Worm (Caenorhabditis elegans) whole organism, L1 larva: ENCODE measurements around the gene R02E12.5.

Experiments
- C34B4.2 ChIP-seq: sonication (generic microtip); optimal IDR thresholded peaks from 2 replicates; lab custom pipeline; 2017; ENCODE audit warnings: mild to moderate bottlenecking, missing genetic modification characterization, missing compliant biosample characterization
- ama-1 ChIP-seq: fragments of 150-350 bp; optimal IDR thresholded peaks from 2 replicates; lab custom pipeline; 2014
- efl-1 ChIP-seq, 4 experiments: fragments of 150-350 bp; optimal IDR thresholded peaks in 3 of 4; peaks in 1 of 4; 1 replicate in 1 of 4; 2 replicates in 3 of 4; lab custom pipeline; 2014; ENCODE audit warnings: missing biosample characterization in 2 of 4, missing genetic modification characterization in 2 of 4, missing genetic modification reagents in 2 of 4
- elt-3 ChIP-seq, 6 experiments: fragments of 150-350 bp in 1 of 6; sonication (generic microtip); optimal IDR thresholded peaks; 2 replicates each; lab custom pipeline; 2017 to 2018; ENCODE audit warnings: missing biosample characterization in 6 of 6, missing genetic modification characterization in 6 of 6, inconsistent platforms in 1 of 6
- lin-39 ChIP-seq: fragments of 150-350 bp; optimal IDR thresholded peaks from 2 replicates; lab custom pipeline; 2014; ENCODE audit warnings: missing biosample characterization, missing genetic modification reagents, missing genetic modification characterization
- nhr-77 ChIP-seq: fragments of 150-350 bp; optimal IDR thresholded peaks from 2 replicates; lab custom pipeline; 2014; ENCODE audit warnings: missing biosample characterization, missing genetic modification characterization
- snpc-4 ChIP-seq: fragments of 150-350 bp; optimal IDR thresholded peaks from 2 replicates; lab custom pipeline; 2014; ENCODE audit warnings: missing biosample characterization, missing genetic modification characterization
- unc-30 ChIP-seq: sonication (generic microtip); optimal IDR thresholded peaks from 2 replicates; lab custom pipeline; 2017; ENCODE audit warnings: missing biosample characterization, missing genetic modification characterization
- unc-62 ChIP-seq: fragments of 150-350 bp; optimal IDR thresholded peaks from 2 replicates; lab custom pipeline; 2014; ENCODE audit warnings: missing biosample characterization, missing genetic modification reagents, missing genetic modification characterization

- TF ChIP-seq efl-1 (optimal IDR thresholded peaks at IDR 0.05; lab: Kevin White, UChicago) = no peak
- TF ChIP-seq efl-1 (GFP tag; optimal IDR thresholded peaks at IDR 0.05 in 1 of 2; lab: Kevin White, UChicago) = peak in 1 of 2 experiments; percentile 51
- TF ChIP-seq snpc-4 (tag; lab: Kevin White, UChicago) = no peak
- no peak for TF ChIP-seq elt-3 (tag; optimal IDR thresholded peaks at IDR 0.05; lab: Kevin White, UChicago)
- TF ChIP-seq ama-1 (lab: Kevin White, UChicago) = no peak
- no peak for TF ChIP-seq lin-39
- TF ChIP-seq unc-62 (GFP tag; lab: Kevin White, UChicago) = no peak
- TF ChIP-seq C34B4.2 = no peak
- TF ChIP-seq nhr-77 (tag; lab: Kevin White, UChicago) = no peak
- no peak for TF ChIP-seq unc-30 (tag; lab: Kevin White, UChicago)
Observed at ce11 chrX:4017576-4018309, 20.6 kb downstream of the R02E12.5 start.
